Worm (Caenorhabditis elegans): ENCODE data around the gene C55A6.12.

ce11 chrV:11516141-11516591, 13.2 kb upstream of the C55A6.12 start, which contains the start of gene sdz-8:
- TF ChIP-seq unc-39 (tag; optimal IDR thresholded peaks at IDR 0.05) (no peak), snpc-4 (tag; optimal IDR thresholded peaks at IDR 0.05) (no peak), nfya-1 (tag; optimal IDR thresholded peaks at IDR 0.05; ENCODE audit: insufficient read depth) (no peak), fkh-10 (GFP tag; optimal IDR thresholded peaks at IDR 0.05) (no peak), egl-27 (tag; optimal IDR thresholded peaks at IDR 0.05) (no peak), nhr-237 (tag; optimal IDR thresholded peaks at IDR 0.05) (no peak), R02D3.7 (tag; optimal IDR thresholded peaks at IDR 0.05) (no peak), zag-1 (tag; optimal IDR thresholded peaks at IDR 0.05) (no peak), unc-62 (GFP tag; optimal IDR thresholded peaks at IDR 0.05) (no peak), nhr-25 (tag; optimal IDR thresholded peaks at IDR 0.05) (no peak), lsy-12 (tag; optimal IDR thresholded peaks at IDR 0.05) (no peak)

Data from whole organism, L3 larva.